Fruit fly (Drosophila melanogaster): ENCODE results near the gene CG11679.

DNA sequence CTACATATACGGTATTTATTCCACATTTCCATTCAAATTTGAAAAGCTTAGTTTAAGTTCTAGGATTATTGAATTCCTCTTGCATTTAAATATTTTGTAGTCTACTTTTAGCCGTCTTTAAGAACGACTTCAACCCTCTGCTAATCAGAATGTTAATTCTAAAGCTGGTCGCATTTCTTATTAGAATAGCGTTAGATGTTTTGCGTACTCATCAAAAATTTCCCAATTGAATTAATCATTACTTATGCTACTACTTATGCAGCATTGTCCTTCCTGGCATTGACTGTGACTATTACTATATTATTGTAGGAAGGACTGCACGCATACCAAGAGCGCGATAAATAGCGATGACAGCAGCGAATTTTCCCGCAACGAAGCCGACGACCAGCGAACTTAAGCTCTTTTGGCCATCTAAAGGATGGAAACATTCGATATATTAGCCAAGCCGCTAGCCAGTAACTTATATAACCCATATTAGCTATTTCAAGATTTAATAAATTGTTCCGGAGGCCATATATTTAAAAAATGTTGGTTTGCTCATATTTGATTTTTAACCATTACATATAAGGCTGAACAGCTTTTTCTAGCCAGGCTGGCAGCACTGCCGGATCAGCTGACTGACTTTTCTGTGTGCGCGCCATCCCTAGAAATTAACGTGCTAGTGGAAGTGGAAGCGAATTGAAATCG is 41.8 kb downstream of the CG11679 start, which contains the start of gene CG8128:
- TF ChIP-seq ttk (optimal IDR thresholded peaks at IDR 0.05) (no peak), h (optimal IDR thresholded peaks at IDR 0.05) (no peak), psq (optimal IDR thresholded peaks at IDR 0.05) (no peak), Myc (optimal IDR thresholded peaks at IDR 0.05) (no peak), insv (optimal IDR thresholded peaks at IDR 0.05) (no peak)
